Worm (Caenorhabditis elegans) whole organism, midembryonic: Measurements from ENCODE around the gene F45H10.5.

Source experiments
- cog-1 ChIP-seq: sonication (generic microtip); optimal IDR thresholded peaks from 2 replicates; lab custom pipeline; 2016; ENCODE audit warnings: missing genetic modification characterization, missing compliant biosample characterization
- flt-1 ChIP-seq: fragments of 200-800 bp; sonication (Bioruptor generic); IDR thresholded peaks from 2 replicates; pipeline ENCODE4 v1.3.6; 2022; ENCODE audit warnings: missing genetic modification characterization, missing compliant biosample characterization
- klf-2 ChIP-seq: fragments of 200-800 bp; sonication (Bioruptor generic); conservative IDR thresholded peaks from 2 replicates; pipeline ENCODE4 v1.3.6; 2022; ENCODE audit warnings: missing genetic modification reagents, missing genetic modification characterization, missing compliant biosample characterization
- med-1 ChIP-seq: sonication (generic microtip); optimal IDR thresholded peaks from 2 replicates; lab custom pipeline; 2017; ENCODE audit warnings: missing genetic modification characterization, mild to moderate bottlenecking, missing compliant biosample characterization, antibody characterized with exemption, missing genetic modification reagents; ENCODE audit not compliant: insufficient read depth
- ref-1 ChIP-seq: fragments of 200-800 bp; sonication (Bioruptor generic); conservative IDR thresholded peaks from 2 replicates; pipeline ENCODE4 v1.3.6; 2022; ENCODE audit warnings: missing genetic modification reagents, missing genetic modification characterization, missing compliant biosample characterization
- tab-1 ChIP-seq: fragments of 200-800 bp; sonication (Bioruptor generic); IDR thresholded peaks from 2 replicates; pipeline ENCODE4 v1.3.6; 2022; ENCODE audit warnings: missing genetic modification characterization, missing compliant biosample characterization
- ztf-23 ChIP-seq: fragments of 200-800 bp; sonication (Bioruptor generic); IDR thresholded peaks from 2 replicates; pipeline ENCODE4 v1.3.6; 2022; ENCODE audit warnings: missing genetic modification reagents, missing genetic modification characterization, missing compliant biosample characterization
- ztf-29 ChIP-seq: fragments of 200-800 bp; sonication (Bioruptor generic); IDR thresholded peaks from 2 replicates; pipeline ENCODE4 v1.3.6; 2022; ENCODE audit warnings: missing genetic modification reagents, missing genetic modification characterization, missing compliant biosample characterization

ce11 chrII:13500582-13500981 is 1.1 kb upstream of the F45H10.5 start:
- TF ChIP-seq tab-1 (GFP tag; lab: Robert Waterston, UW) (no peak), ref-1 (GFP tag; lab: Robert Waterston, UW) (no peak), flt-1 (GFP tag; lab: Robert Waterston, UW) (no peak), med-1 (no peak), cog-1 (tag; lab: Kevin White, UChicago) (no peak), klf-2 (GFP tag; lab: Robert Waterston, UW) (no peak), ztf-23 (GFP tag; lab: Robert Waterston, UW) (no peak), ztf-29 (GFP tag; lab: Robert Waterston, UW) (no peak)
